Worm (Caenorhabditis elegans): Measurements from ENCODE around the gene F36A4.2.

DNA sequence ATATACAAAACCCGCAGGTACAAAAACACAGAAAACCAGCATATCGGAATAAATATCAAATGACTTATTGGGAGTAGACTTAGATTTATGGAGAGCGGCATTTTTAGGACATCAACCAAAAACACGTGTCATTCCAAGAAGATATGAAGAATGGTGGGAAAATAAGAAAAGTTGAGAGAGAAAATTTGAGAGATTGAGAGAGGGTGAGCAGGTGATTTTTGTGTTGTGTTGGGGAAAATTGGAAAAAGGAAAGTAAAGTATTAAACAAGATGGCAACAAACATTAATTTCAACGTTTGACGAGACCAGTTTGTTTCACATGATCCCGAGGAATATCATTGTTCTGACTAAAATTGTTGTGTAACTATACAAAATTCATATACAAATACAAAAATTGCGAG is 17.3 kb downstream of the F36A4.2 start, which contains the start of gene srv-4:
- TF ChIP-seq lin-15B (tag; optimal IDR thresholded peaks at IDR 0.05) (no peak), pha-4 (tag; optimal IDR thresholded peaks at IDR 0.05) (no peak), fkh-10 (GFP tag; optimal IDR thresholded peaks at IDR 0.05) (no peak)

Measured in whole organism, L3 larva.